Fruit fly (Drosophila melanogaster) whole organism, embryonic: Measurements from ENCODE around the gene Art1.
A peak's percentile ranks its signal among the peaks of the same experiment; 100 is the strongest.

Source experiments
- Awh ChIP-seq: fragments of 200-800 bp; sonication (Bioruptor generic); IDR thresholded peaks from 2 replicates; pipeline ENCODE4, ENCODE4 v1.3.6; 2022; ENCODE audit warnings: missing biosample characterization, missing genetic modification characterization
- Bteb2 ChIP-seq: fragments of 200-800 bp; sonication (Bioruptor generic); optimal IDR thresholded peaks from 2 replicates; lab custom pipeline; 2016; ENCODE audit warnings: missing biosample characterization, missing genetic modification characterization
- C15 ChIP-seq: fragments of 200-800 bp; sonication (Bioruptor generic); IDR thresholded peaks from 3 replicates; pipeline ENCODE4 v1.3.6; 2022; ENCODE audit warnings: missing biosample characterization, missing genetic modification characterization
- CG10366 ChIP-seq: fragments of 200-800 bp; sonication (Bioruptor generic); IDR thresholded peaks from 2 replicates; pipeline ENCODE4 v1.3.6; 2022; ENCODE audit warnings: missing biosample characterization, missing genetic modification characterization
- CG10979 ChIP-seq: fragments of 200-800 bp; sonication (Bioruptor generic); optimal IDR thresholded peaks from 2 replicates; lab custom pipeline; 2018; ENCODE audit warnings: missing biosample characterization, mild to moderate bottlenecking, missing genetic modification characterization, moderate library complexity
- CG11696 ChIP-seq: fragments of 200-800 bp; sonication (Bioruptor generic); IDR thresholded peaks from 2 replicates; pipeline ENCODE4 v1.3.6; 2022; ENCODE audit warnings: missing biosample characterization, missing genetic modification characterization
- CG13296 ChIP-seq: fragments of 200-800 bp; sonication (Bioruptor generic); optimal IDR thresholded peaks from 3 replicates; lab custom pipeline; 2018; ENCODE audit warnings: missing biosample characterization, mild to moderate bottlenecking, missing genetic modification characterization
- CG15696 ChIP-seq: fragments of 200-800 bp; sonication (Bioruptor generic); optimal IDR thresholded peaks from 2 replicates; lab custom pipeline; 2019; ENCODE audit warnings: missing biosample characterization, mild to moderate bottlenecking, missing genetic modification characterization, moderate library complexity
- CG16813 ChIP-seq: fragments of 200-800 bp; sonication (Bioruptor generic); IDR thresholded peaks from 3 replicates; pipeline ENCODE4 v1.3.6; 2022; ENCODE audit warnings: missing biosample characterization, missing genetic modification characterization; ENCODE audit not compliant: partially characterized antibody
- CG16815 ChIP-seq: fragments of 200-800 bp; sonication (Bioruptor generic); optimal IDR thresholded peaks from 3 replicates; lab custom pipeline; 2017; ENCODE audit warnings: missing biosample characterization, mild to moderate bottlenecking, missing genetic modification characterization
- CG16863 ChIP-seq: fragments of 200-800 bp; sonication (Bioruptor generic); optimal IDR thresholded peaks from 3 replicates; lab custom pipeline; 2016; ENCODE audit warnings: missing biosample characterization, missing genetic modification characterization
- CG17361 ChIP-seq: fragments of 200-800 bp; sonication (Bioruptor generic); IDR thresholded peaks from 3 replicates; pipeline ENCODE4 v1.3.6; 2022; ENCODE audit warnings: missing biosample characterization, missing genetic modification characterization
- CG17829 ChIP-seq: fragments of 200-800 bp; optimal IDR thresholded peaks from 2 replicates; lab custom pipeline; 2019; ENCODE audit warnings: missing biosample characterization, mild to moderate bottlenecking, missing genetic modification characterization, moderate library complexity
- CG3407 ChIP-seq: fragments of 200-800 bp; sonication (Bioruptor generic); optimal IDR thresholded peaks from 2 replicates; lab custom pipeline; 2018; ENCODE audit warnings: missing biosample characterization, mild to moderate bottlenecking, missing genetic modification characterization
- CG6654 ChIP-seq: fragments of 200-800 bp; sonication (Bioruptor generic); optimal IDR thresholded peaks from 2 replicates; lab custom pipeline; 2017; ENCODE audit warnings: missing biosample characterization, mild to moderate bottlenecking, missing genetic modification characterization
- CG8290 ChIP-seq, 3 experiments: fragments of 200-800 bp; sonication (Bioruptor generic); optimal IDR thresholded peaks; 2 replicates each; lab custom pipeline; 2016 to 2019; ENCODE audit warnings: missing biosample characterization in 3 of 3, missing genetic modification characterization in 3 of 3, mild to moderate bottlenecking in 2 of 3, moderate library complexity in 1 of 3
- CHES-1-like ChIP-seq: fragments of 200-800 bp; sonication (Bioruptor generic); optimal IDR thresholded peaks from 2 replicates; lab custom pipeline; 2016; ENCODE audit warnings: missing biosample characterization, missing genetic modification characterization
- CoRest ChIP-seq: fragments of 200-800 bp; sonication (Bioruptor generic); optimal IDR thresholded peaks from 3 replicates; lab custom pipeline; 2018; ENCODE audit warnings: missing biosample characterization, mild to moderate bottlenecking, missing genetic modification characterization, moderate library complexity
- D19A ChIP-seq: fragments of 200-800 bp; optimal IDR thresholded peaks from 3 replicates; lab custom pipeline; 2019; ENCODE audit warnings: missing biosample characterization, mild to moderate bottlenecking, missing genetic modification characterization, moderate library complexity
- Ets65A ChIP-seq: fragments of 200-800 bp; sonication (Bioruptor generic); peaks from one replicate; lab custom pipeline; 2016; ENCODE audit warnings: missing biosample characterization, missing genetic modification characterization
- HLH54F ChIP-seq: fragments of 200-800 bp; sonication (Bioruptor generic); optimal IDR thresholded peaks from 3 replicates; lab custom pipeline; 2016; ENCODE audit warnings: missing biosample characterization, missing genetic modification characterization
- Hmr ChIP-seq: fragments of 200-800 bp; sonication (Bioruptor generic); optimal IDR thresholded peaks from 3 replicates; lab custom pipeline; 2017; ENCODE audit warnings: mild to moderate bottlenecking, missing biosample characterization, missing genetic modification reagents, missing genetic modification characterization
- Hr3 ChIP-seq: fragments of 200-800 bp; sonication (Bioruptor generic); optimal IDR thresholded peaks from 3 replicates; lab custom pipeline; 2016; ENCODE audit warnings: missing biosample characterization, missing genetic modification characterization
- MBD-R2 ChIP-seq: fragments of 200-800 bp; sonication (Bioruptor generic); IDR thresholded peaks from 2 replicates; pipeline ENCODE4 v1.3.6; 2022; ENCODE audit warnings: missing biosample characterization, missing genetic modification characterization
- Mad ChIP-seq: fragments of 200-800 bp; sonication (Bioruptor generic); optimal IDR thresholded peaks from 2 replicates; lab custom pipeline; 2016; ENCODE audit warnings: missing biosample characterization, missing genetic modification characterization
- Med ChIP-seq: fragments of 200-800 bp; sonication (Bioruptor generic); peaks from one replicate; lab custom pipeline; 2016; ENCODE audit warnings: missing biosample characterization, missing genetic modification characterization, mild to moderate bottlenecking, inconsistent platforms, moderate library complexity
- Mrtf ChIP-seq: fragments of 200-800 bp; sonication (Bioruptor generic); IDR thresholded peaks from 3 replicates; pipeline ENCODE4 v1.3.6; 2022; ENCODE audit warnings: missing biosample characterization, missing genetic modification characterization
- NfI ChIP-seq: fragments of 200-800 bp; sonication (Bioruptor generic); optimal IDR thresholded peaks from 3 replicates; lab custom pipeline; 2018; ENCODE audit warnings: missing biosample characterization, mild to moderate bottlenecking, missing genetic modification characterization, moderate library complexity
- Stat92E ChIP-seq, 3 experiments: fragments of >200 bp in 2 of 3; fragments of 200-800 bp in 1 of 3; sonication (Bioruptor generic) in 1 of 3; optimal IDR thresholded peaks; 2 replicates each; lab custom pipeline; 2017 to 2019; ENCODE audit warnings: missing biosample characterization in 3 of 3, missing genetic modification characterization in 3 of 3, mild to moderate bottlenecking in 1 of 3, moderate library complexity in 1 of 3
- ab ChIP-seq: fragments of 200-800 bp; sonication (Bioruptor generic); optimal IDR thresholded peaks from 2 replicates; lab custom pipeline; 2016; ENCODE audit warnings: missing biosample characterization, missing genetic modification characterization
- al ChIP-seq: fragments of 200-800 bp; sonication (Bioruptor generic); IDR thresholded peaks from 2 replicates; pipeline ENCODE4 v1.3.6; 2022; ENCODE audit warnings: missing biosample characterization, missing genetic modification characterization
- cg ChIP-seq: fragments of 200-800 bp; sonication (Bioruptor generic); optimal IDR thresholded peaks from 3 replicates; lab custom pipeline; 2019; ENCODE audit warnings: missing biosample characterization, mild to moderate bottlenecking, missing genetic modification characterization, moderate library complexity
- chinmo ChIP-seq: fragments of 200-800 bp; sonication (Bioruptor generic); IDR thresholded peaks from 4 replicates; pipeline ENCODE4 v1.3.6; 2022; ENCODE audit warnings: missing biosample characterization, missing genetic modification characterization; ENCODE audit not compliant: partially characterized antibody
- disco-r ChIP-seq: fragments of 200-800 bp; sonication (Bioruptor generic); optimal IDR thresholded peaks from 2 replicates; lab custom pipeline; 2016; ENCODE audit warnings: missing biosample characterization, missing genetic modification characterization
- eve ChIP-seq, 2 experiments: fragments of >200 bp; optimal IDR thresholded peaks; 2 replicates each; lab custom pipeline; 2017; ENCODE audit warnings: missing biosample characterization in 2 of 2, missing genetic modification characterization in 2 of 2
- ewg ChIP-seq: fragments of 200-800 bp; sonication (Bioruptor generic); optimal IDR thresholded peaks from 3 replicates; lab custom pipeline; 2017; ENCODE audit warnings: mild to moderate bottlenecking, missing biosample characterization, missing genetic modification reagents, missing genetic modification characterization
- ftz-f1 ChIP-seq: fragments of 200-800 bp; sonication (Bioruptor generic); optimal IDR thresholded peaks from 2 replicates; lab custom pipeline; 2016; ENCODE audit warnings: missing biosample characterization, missing genetic modification characterization
- grau ChIP-seq: fragments of 200-800 bp; optimal IDR thresholded peaks from 3 replicates; lab custom pipeline; 2019; ENCODE audit warnings: missing biosample characterization, mild to moderate bottlenecking, missing genetic modification characterization, moderate library complexity
- ham ChIP-seq: fragments of 200-800 bp; sonication (Bioruptor generic); IDR thresholded peaks from 2 replicates; pipeline ENCODE4 v1.3.6; 2022; ENCODE audit warnings: missing biosample characterization, missing genetic modification characterization
- hkb ChIP-seq, 2 experiments: fragments of 200-800 bp in 1 of 2; fragments of >200 bp in 1 of 2; sonication (Bioruptor generic) in 1 of 2; IDR thresholded peaks in 1 of 2; optimal IDR thresholded peaks in 1 of 2; 2 replicates each; pipeline versions ENCODE4 v1.3.6 to Lab custom; 2017 to 2022; ENCODE audit warnings: missing biosample characterization in 1 of 2, missing genetic modification characterization in 1 of 2
- jumu ChIP-seq: fragments of 200-800 bp; sonication (Bioruptor generic); optimal IDR thresholded peaks from 3 replicates; lab custom pipeline; 2016; ENCODE audit warnings: missing biosample characterization, missing genetic modification characterization
- lola ChIP-seq, 3 experiments: fragments of >200 bp in 2 of 3; fragments of 200-800 bp in 1 of 3; sonication (Bioruptor generic) in 1 of 3; optimal IDR thresholded peaks; 2 replicates each; lab custom pipeline; 2017 to 2019; ENCODE audit warnings: missing biosample characterization in 3 of 3, missing genetic modification characterization in 3 of 3, mild to moderate bottlenecking in 1 of 3, moderate library complexity in 1 of 3
- prd ChIP-seq, 3 experiments: fragments of >200 bp in 2 of 3; fragments of 200-800 bp in 1 of 3; sonication (Bioruptor generic) in 1 of 3; optimal IDR thresholded peaks in 2 of 3; IDR thresholded peaks in 1 of 3; 2 replicates in 2 of 3; 3 replicates in 1 of 3; pipeline versions ENCODE4 v1.3.6 to Lab custom; 2017 to 2022; ENCODE audit warnings: missing biosample characterization in 1 of 3, missing genetic modification characterization in 1 of 3
- sd ChIP-seq: fragments of 200-800 bp; sonication (Bioruptor generic); optimal IDR thresholded peaks from 3 replicates; lab custom pipeline; 2018; ENCODE audit warnings: missing biosample characterization, mild to moderate bottlenecking, missing genetic modification characterization, moderate library complexity
- sens ChIP-seq: fragments of 200-800 bp; sonication (Bioruptor generic); peaks from one replicate; lab custom pipeline; 2016; ENCODE audit warnings: missing biosample characterization, missing genetic modification characterization
- so ChIP-seq: fragments of 200-800 bp; sonication (Bioruptor generic); IDR thresholded peaks from 3 replicates; pipeline ENCODE4 v1.3.6; 2022; ENCODE audit warnings: missing biosample characterization, missing genetic modification characterization
- trem ChIP-seq: fragments of 200-800 bp; optimal IDR thresholded peaks from 3 replicates; lab custom pipeline; 2019; ENCODE audit warnings: missing biosample characterization, mild to moderate bottlenecking, missing genetic modification characterization, moderate library complexity

Art1 gene

DNA sequence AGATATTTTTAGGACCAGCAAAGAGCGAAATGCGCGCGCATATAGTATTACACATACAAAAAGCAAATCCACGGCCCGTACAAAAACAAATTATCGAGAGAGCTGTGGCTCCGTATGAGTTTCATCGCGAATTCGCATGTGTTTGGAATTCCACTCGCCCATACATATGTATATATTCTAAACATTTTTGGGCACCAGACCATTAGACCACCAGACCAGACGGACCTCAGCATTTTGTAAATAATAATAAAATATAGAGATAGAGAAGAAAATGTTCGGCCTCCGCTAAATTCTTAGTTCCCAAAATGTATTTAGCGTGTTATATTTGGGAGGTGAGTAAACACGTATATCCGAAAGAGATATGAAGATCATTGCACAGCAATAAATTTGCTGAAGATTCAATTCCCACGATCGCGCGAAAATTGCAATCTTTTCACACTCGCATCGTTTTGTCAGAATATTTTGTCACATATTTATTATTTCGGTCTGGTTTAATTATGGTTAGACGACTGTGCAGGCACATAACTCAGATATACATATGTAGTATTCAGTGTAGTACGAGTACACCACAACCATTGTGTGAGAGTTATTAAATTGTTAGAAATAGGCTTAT, 11.9 kb downstream of the Art1 start:
- TF ChIP-seq so = 0 out of 3 replicates have a peak, but pooled peaks have one; percentile 35
- 0 out of 3 replicates have a peak, but pooled peaks have one; percentile 6 for TF ChIP-seq C15 (GFP tag; lab: Robert Waterston, UW)
- no peak for TF ChIP-seq Hmr (GFP tag; lab: Kevin White, UChicago)
- peak; percentile 86 for TF ChIP-seq Ets65A (GFP tag; lab: Kevin White, UChicago)
- TF ChIP-seq D19A (tag; lab: Kevin White, UChicago) = peak; percentile 54
- no peak for TF ChIP-seq Bteb2 (GFP tag; lab: Kevin White, UChicago)
- peak; percentile 67 for TF ChIP-seq sens (GFP tag; lab: Kevin White, UChicago)
- TF ChIP-seq al (GFP tag; lab: Robert Waterston, UW) = 0 out of 2 replicates have a peak, but pooled peaks have one; percentile 16
- peak; percentile 87 for TF ChIP-seq sd (tag; lab: Kevin White, UChicago)

DNA sequence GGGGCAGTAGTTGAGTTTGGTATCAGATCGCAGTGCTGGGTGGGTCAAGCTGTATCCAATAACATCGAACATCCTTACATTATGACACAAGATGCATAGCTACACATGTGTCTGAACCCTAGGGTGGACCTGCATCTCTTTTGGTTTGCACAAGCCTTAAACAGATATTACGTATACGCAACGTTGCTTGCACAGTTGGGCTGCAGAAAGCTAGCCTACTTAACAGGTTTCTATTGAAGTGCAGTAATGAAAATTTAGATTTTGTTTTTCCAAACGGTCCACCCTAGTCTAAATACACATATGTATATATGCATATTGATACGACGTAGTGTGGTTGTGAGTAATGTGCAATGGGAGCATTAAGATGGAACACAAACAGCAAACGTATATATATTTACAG, 12.8 kb downstream of the Art1 start:
- no peak for TF ChIP-seq chinmo (GFP tag; lab: Robert Waterston, UW)
- 0 out of 3 replicates have a peak, but pooled peaks have one; percentile 21 for TF ChIP-seq Mrtf (GFP tag; lab: Robert Waterston, UW)
- no peak for TF ChIP-seq trem (tag; lab: Kevin White, UChicago)
- TF ChIP-seq lola (GFP tag; optimal IDR thresholded peaks at IDR 0.05; lab: Kevin White, UChicago) = no peak
- TF ChIP-seq CG16815 (GFP tag; lab: Kevin White, UChicago) = no peak
- no peak for TF ChIP-seq CG13296
- TF ChIP-seq hkb (optimal IDR thresholded peaks at IDR 0.05; lab: Kevin White, UChicago) = no peak
- TF ChIP-seq hkb (GFP tag; IDR thresholded peaks at IDR 0.05; lab: Robert Waterston, UW) = 0 out of 2 replicates have a peak, but pooled peaks have one; percentile 13
- TF ChIP-seq CG8290 (GFP tag; optimal IDR thresholded peaks at IDR 0.05; lab: Kevin White, UChicago) = no peak
- peak in 1 of 2 experiments; percentile 14 for TF ChIP-seq CG8290 (tag; optimal IDR thresholded peaks at IDR 0.05; lab: Kevin White, UChicago)
- no peak for TF ChIP-seq CG10366 (GFP tag; lab: Robert Waterston, UW)
- TF ChIP-seq CG15696 (tag; lab: Kevin White, UChicago) = no peak
- TF ChIP-seq ab (GFP tag; lab: Kevin White, UChicago) = no peak
- no peak for TF ChIP-seq grau
- no peak for TF ChIP-seq CG10979
- TF ChIP-seq NfI = no peak
- no peak for TF ChIP-seq HLH54F
- TF ChIP-seq CHES-1-like (GFP tag; lab: Kevin White, UChicago) = no peak
- TF ChIP-seq disco-r (GFP tag; lab: Kevin White, UChicago) = no peak
- peak; percentile 57 for TF ChIP-seq sens (GFP tag; lab: Kevin White, UChicago)
- no peak for TF ChIP-seq ftz-f1
- no peak for TF ChIP-seq ham (GFP tag; lab: Robert Waterston, UW)
- no peak for TF ChIP-seq eve (GFP tag; optimal IDR thresholded peaks at IDR 0.05; lab: Kevin White, UChicago)
- TF ChIP-seq CG3407 = no peak
- TF ChIP-seq Mad = no peak
- TF ChIP-seq CG6654 (GFP tag; lab: Kevin White, UChicago) = no peak
- TF ChIP-seq MBD-R2 (GFP tag; lab: Robert Waterston, UW) = no peak
- no peak for TF ChIP-seq Hr3
- no peak for TF ChIP-seq ewg (GFP tag; lab: Kevin White, UChicago)
- TF ChIP-seq Med (GFP tag; lab: Kevin White, UChicago) = peak; percentile 74
- TF ChIP-seq Stat92E (GFP tag; optimal IDR thresholded peaks at IDR 0.05; lab: Kevin White, UChicago) = no peak
- no peak for TF ChIP-seq cg
- no peak for TF ChIP-seq prd (optimal IDR thresholded peaks at IDR 0.05; lab: Kevin White, UChicago)
- TF ChIP-seq prd (GFP tag; IDR thresholded peaks at IDR 0.05; lab: Robert Waterston, UW) = 0 out of 3 replicates have a peak, but pooled peaks have one; percentile 35
- TF ChIP-seq CoRest (tag; lab: Kevin White, UChicago) = no peak
- no peak for TF ChIP-seq jumu (GFP tag; lab: Kevin White, UChicago)
- TF ChIP-seq Awh = no peak
- TF ChIP-seq CG11696 (GFP tag; lab: Robert Waterston, UW) = 0 out of 2 replicates have a peak, but pooled peaks have one; percentile 16
- no peak for TF ChIP-seq CG16813 (GFP tag; lab: Robert Waterston, UW)
- no peak for TF ChIP-seq CG16863 (GFP tag; lab: Kevin White, UChicago)
- TF ChIP-seq CG17361 (GFP tag; lab: Robert Waterston, UW) = no peak
- TF ChIP-seq CG17829 (tag; lab: Kevin White, UChicago) = no peak
